Worm (Caenorhabditis elegans) whole organism, midembryonic: ENCODE data around the gene F54D5.3.

ENCODE experiments used
- T22C8.4 ChIP-seq: fragments of 200-800 bp; sonication (Bioruptor generic); IDR thresholded peaks from 2 replicates; pipeline ENCODE4 v1.3.6; 2022; ENCODE audit warnings: missing genetic modification characterization, missing compliant biosample characterization
- flt-1 ChIP-seq: fragments of 200-800 bp; sonication (Bioruptor generic); IDR thresholded peaks from 2 replicates; pipeline ENCODE4 v1.3.6; 2022; ENCODE audit warnings: missing genetic modification characterization, missing compliant biosample characterization
- klf-2 ChIP-seq: fragments of 200-800 bp; sonication (Bioruptor generic); conservative IDR thresholded peaks from 2 replicates; pipeline ENCODE4 v1.3.6; 2022; ENCODE audit warnings: missing genetic modification reagents, missing genetic modification characterization, missing compliant biosample characterization
- med-1 ChIP-seq: sonication (generic microtip); optimal IDR thresholded peaks from 2 replicates; lab custom pipeline; 2017; ENCODE audit warnings: missing genetic modification characterization, mild to moderate bottlenecking, missing compliant biosample characterization, antibody characterized with exemption, missing genetic modification reagents; ENCODE audit not compliant: insufficient read depth
- ztf-29 ChIP-seq: fragments of 200-800 bp; sonication (Bioruptor generic); IDR thresholded peaks from 2 replicates; pipeline ENCODE4 v1.3.6; 2022; ENCODE audit warnings: missing genetic modification reagents, missing genetic modification characterization, missing compliant biosample characterization

ce11 chrII:11538741-11539140 lies 32.9 kb upstream of the F54D5.3 start, which contains the start of gene Y62F5A.9:
- no peak for TF ChIP-seq T22C8.4 (GFP tag; lab: Robert Waterston, UW)
- no peak for TF ChIP-seq klf-2 (GFP tag; lab: Robert Waterston, UW)
- no peak for TF ChIP-seq med-1
- TF ChIP-seq flt-1 (GFP tag; lab: Robert Waterston, UW), result no peak
- TF ChIP-seq ztf-29 (GFP tag; lab: Robert Waterston, UW), result no peak
